Fruit fly (Drosophila melanogaster) whole organism, embryonic: ENCODE results near the gene Cyp12a5.

ENCODE experiments used
- Atf-2 ChIP-seq: fragments of 200-800 bp; sonication (Bioruptor generic); optimal IDR thresholded peaks from 2 replicates; lab custom pipeline; 2016; ENCODE audit warnings: missing biosample characterization, missing genetic modification characterization
- Bgb ChIP-seq: fragments of 200-800 bp; sonication (Bioruptor generic); IDR thresholded peaks from 2 replicates; pipeline ENCODE4 v1.3.6; 2022; ENCODE audit warnings: missing biosample characterization, missing genetic modification characterization; ENCODE audit not compliant: partially characterized antibody
- Blimp-1 ChIP-seq: fragments of 200-800 bp; sonication (Bioruptor generic); optimal IDR thresholded peaks from 3 replicates; lab custom pipeline; 2018; ENCODE audit warnings: missing biosample characterization, missing genetic modification characterization, mild to moderate bottlenecking, moderate library complexity, missing genetic modification reagents
- CG10267 ChIP-seq: fragments of 200-800 bp; sonication (Bioruptor generic); optimal IDR thresholded peaks from 2 replicates; lab custom pipeline; 2018; ENCODE audit warnings: missing biosample characterization, mild to moderate bottlenecking, missing genetic modification characterization, moderate library complexity
- CG10366 ChIP-seq: fragments of 200-800 bp; sonication (Bioruptor generic); IDR thresholded peaks from 2 replicates; pipeline ENCODE4 v1.3.6; 2022; ENCODE audit warnings: missing biosample characterization, missing genetic modification characterization
- CG13894 ChIP-seq: fragments of 200-800 bp; sonication (Bioruptor generic); optimal IDR thresholded peaks from 3 replicates; lab custom pipeline; 2018; ENCODE audit warnings: missing biosample characterization, mild to moderate bottlenecking, missing genetic modification characterization, moderate library complexity
- CG16863 ChIP-seq: fragments of 200-800 bp; sonication (Bioruptor generic); optimal IDR thresholded peaks from 3 replicates; lab custom pipeline; 2016; ENCODE audit warnings: missing biosample characterization, missing genetic modification characterization
- CG17186 ChIP-seq: fragments of 200-800 bp; sonication (Bioruptor generic); optimal IDR thresholded peaks from 3 replicates; lab custom pipeline; 2017; ENCODE audit warnings: missing biosample characterization, missing genetic modification reagents, missing genetic modification characterization
- CG17568 ChIP-seq: fragments of 200-800 bp; sonication (Bioruptor generic); optimal IDR thresholded peaks from 2 replicates; lab custom pipeline; 2018; ENCODE audit warnings: missing biosample characterization, mild to moderate bottlenecking, missing genetic modification characterization, moderate library complexity
- CG34224 ChIP-seq: fragments of 200-800 bp; sonication (Bioruptor generic); IDR thresholded peaks from 3 replicates; pipeline ENCODE4 v1.3.6; 2022; ENCODE audit warnings: missing biosample characterization, missing genetic modification characterization; ENCODE audit not compliant: partially characterized antibody
- CG42726 ChIP-seq: fragments of 200-800 bp; sonication (Bioruptor generic); IDR thresholded peaks from 2 replicates; pipeline ENCODE4 v1.3.6; 2022; ENCODE audit warnings: missing biosample characterization, missing genetic modification characterization; ENCODE audit not compliant: partially characterized antibody
- CG43689 ChIP-seq: fragments of 200-800 bp; sonication (Bioruptor generic); IDR thresholded peaks from 2 replicates; pipeline ENCODE4 v1.3.6; 2022; ENCODE audit warnings: missing biosample characterization, missing genetic modification characterization
- CG6175 ChIP-seq: fragments of 200-800 bp; sonication (Bioruptor generic); IDR thresholded peaks from 3 replicates; pipeline ENCODE4 v1.3.6; 2022; ENCODE audit warnings: missing biosample characterization, missing genetic modification characterization
- CG6854 ChIP-seq: fragments of 200-800 bp; sonication (Bioruptor generic); optimal IDR thresholded peaks from 3 replicates; lab custom pipeline; 2017; ENCODE audit warnings: missing biosample characterization, mild to moderate bottlenecking, missing genetic modification characterization
- CG9817 ChIP-seq: fragments of 200-800 bp; sonication (Bioruptor generic); optimal IDR thresholded peaks from 2 replicates; lab custom pipeline; 2018; ENCODE audit warnings: missing biosample characterization, mild to moderate bottlenecking, missing genetic modification characterization, moderate library complexity
- Dek ChIP-seq: fragments of 200-800 bp; sonication (Bioruptor generic); optimal IDR thresholded peaks from 3 replicates; lab custom pipeline; 2019; ENCODE audit warnings: missing biosample characterization, mild to moderate bottlenecking, missing genetic modification characterization, moderate library complexity
- Doc2 ChIP-seq: fragments of 200-800 bp; sonication (Bioruptor generic); IDR thresholded peaks from 2 replicates; pipeline ENCODE4 v1.3.6; 2022; ENCODE audit warnings: missing biosample characterization, missing genetic modification characterization
- E2f1 ChIP-seq: fragments of 200-800 bp; sonication (Bioruptor generic); IDR thresholded peaks from 2 replicates; pipeline ENCODE4 v1.3.6; 2022; ENCODE audit warnings: missing biosample characterization, missing genetic modification characterization
- Eip74EF ChIP-seq, 2 experiments: fragments of 200-800 bp in 1 of 2; fragments of >200 bp in 1 of 2; sonication (Bioruptor generic) in 1 of 2; optimal IDR thresholded peaks; 2 replicates each; lab custom pipeline; 2017 to 2019; ENCODE audit warnings: missing biosample characterization in 2 of 2, missing genetic modification characterization in 2 of 2, mild to moderate bottlenecking in 1 of 2, moderate library complexity in 1 of 2
- Gsc ChIP-seq: fragments of 200-800 bp; sonication (Bioruptor generic); IDR thresholded peaks from 2 replicates; pipeline ENCODE4 v1.3.6; 2022; ENCODE audit warnings: missing biosample characterization, missing genetic modification characterization
- Hsf ChIP-seq: fragments of 200-800 bp; sonication (Bioruptor generic); optimal IDR thresholded peaks from 3 replicates; lab custom pipeline; 2016; ENCODE audit warnings: missing biosample characterization, missing genetic modification characterization
- Poxn ChIP-seq: fragments of 200-800 bp; sonication (Bioruptor generic); IDR thresholded peaks from 2 replicates; pipeline ENCODE4 v1.3.6; 2022; ENCODE audit warnings: missing biosample characterization, missing genetic modification characterization
- Side ChIP-seq: fragments of 200-800 bp; sonication (Bioruptor generic); optimal IDR thresholded peaks from 2 replicates; lab custom pipeline; 2016; ENCODE audit warnings: missing biosample characterization, missing genetic modification characterization
- Ssrp ChIP-seq: fragments of 200-800 bp; sonication (Bioruptor generic); optimal IDR thresholded peaks from 2 replicates; lab custom pipeline; 2018; ENCODE audit warnings: missing biosample characterization, mild to moderate bottlenecking, missing genetic modification characterization, moderate library complexity
- ac ChIP-seq: fragments of 200-800 bp; sonication (Bioruptor generic); optimal IDR thresholded peaks from 3 replicates; lab custom pipeline; 2017; ENCODE audit warnings: missing biosample characterization, mild to moderate bottlenecking, missing genetic modification characterization
- bcd ChIP-seq: fragments of 200-800 bp; sonication (Bioruptor generic); optimal IDR thresholded peaks from 2 replicates; lab custom pipeline; 2017; ENCODE audit warnings: missing biosample characterization, mild to moderate bottlenecking, missing genetic modification characterization
- bowl ChIP-seq: fragments of 200-800 bp; sonication (Bioruptor generic); IDR thresholded peaks from 2 replicates; pipeline ENCODE4 v1.3.6; 2022; ENCODE audit warnings: missing biosample characterization, missing genetic modification characterization
- bsh ChIP-seq, 2 experiments: fragments of 200-800 bp; sonication (Bioruptor generic); optimal IDR thresholded peaks; 2 replicates each; lab custom pipeline; 2017 to 2018; ENCODE audit warnings: mild to moderate bottlenecking in 2 of 2, missing biosample characterization in 2 of 2, missing genetic modification characterization in 2 of 2, moderate library complexity in 1 of 2
- cato ChIP-seq: fragments of 200-800 bp; sonication (Bioruptor generic); optimal IDR thresholded peaks from 2 replicates; lab custom pipeline; 2016; ENCODE audit warnings: missing biosample characterization, missing genetic modification characterization, borderline replicate concordance
- chm ChIP-seq: fragments of 200-800 bp; sonication (Bioruptor generic); IDR thresholded peaks from 2 replicates; pipeline ENCODE4 v1.3.6; 2022; ENCODE audit warnings: missing biosample characterization, missing genetic modification characterization
- ci ChIP-seq: fragments of 200-800 bp; sonication (Bioruptor generic); IDR thresholded peaks from 3 replicates; pipeline ENCODE4 v1.3.6; 2022; ENCODE audit warnings: missing biosample characterization, missing genetic modification characterization
- dmrt11E ChIP-seq: fragments of 200-800 bp; sonication (Bioruptor generic); optimal IDR thresholded peaks from 3 replicates; lab custom pipeline; 2018; ENCODE audit warnings: missing biosample characterization, mild to moderate bottlenecking, missing genetic modification characterization, moderate library complexity
- dysf ChIP-seq: fragments of 200-800 bp; sonication (Bioruptor generic); IDR thresholded peaks from 3 replicates; pipeline ENCODE4 v1.3.6; 2022; ENCODE audit warnings: missing biosample characterization, missing genetic modification characterization
- fd3F ChIP-seq: fragments of 200-800 bp; sonication (Bioruptor generic); optimal IDR thresholded peaks from 2 replicates; lab custom pipeline; 2018; ENCODE audit warnings: missing biosample characterization, mild to moderate bottlenecking, missing genetic modification characterization, moderate library complexity
- gcm ChIP-seq: fragments of 200-800 bp; sonication (Bioruptor generic); optimal IDR thresholded peaks from 2 replicates; lab custom pipeline; 2019; ENCODE audit warnings: missing biosample characterization, mild to moderate bottlenecking, missing genetic modification characterization, moderate library complexity
- gfzf ChIP-seq: fragments of 200-800 bp; sonication (Bioruptor generic); optimal IDR thresholded peaks from 2 replicates; lab custom pipeline; 2016; ENCODE audit warnings: missing biosample characterization, mild to moderate bottlenecking, missing genetic modification characterization, moderate library complexity
- her ChIP-seq: fragments of 200-800 bp; sonication (Bioruptor generic); optimal IDR thresholded peaks from 2 replicates; lab custom pipeline; 2016; ENCODE audit warnings: missing biosample characterization, missing genetic modification characterization
- maf-S ChIP-seq: fragments of 200-800 bp; sonication (Bioruptor generic); optimal IDR thresholded peaks from 2 replicates; lab custom pipeline; 2016; ENCODE audit warnings: missing biosample characterization, missing genetic modification characterization
- org-1 ChIP-seq: fragments of 200-800 bp; sonication (Bioruptor generic); optimal IDR thresholded peaks from 2 replicates; lab custom pipeline; 2017; ENCODE audit warnings: missing biosample characterization, missing genetic modification characterization
- pb ChIP-seq: fragments of 200-800 bp; sonication (Bioruptor generic); optimal IDR thresholded peaks from 3 replicates; lab custom pipeline; 2016; ENCODE audit warnings: missing biosample characterization, missing genetic modification characterization
- pfk ChIP-seq: fragments of 200-800 bp; sonication (Bioruptor generic); optimal IDR thresholded peaks from 2 replicates; lab custom pipeline; 2018; ENCODE audit warnings: missing biosample characterization, mild to moderate bottlenecking, missing genetic modification characterization, moderate library complexity
- pho ChIP-seq: fragments of 200-800 bp; sonication (Bioruptor generic); optimal IDR thresholded peaks from 2 replicates; lab custom pipeline; 2016; ENCODE audit warnings: missing biosample characterization, missing genetic modification characterization
- pzg ChIP-seq: fragments of 200-800 bp; sonication (Bioruptor generic); optimal IDR thresholded peaks from 3 replicates; lab custom pipeline; 2018; ENCODE audit warnings: missing biosample characterization, mild to moderate bottlenecking, missing genetic modification characterization, moderate library complexity
- ro ChIP-seq: fragments of 200-800 bp; sonication (Bioruptor generic); IDR thresholded peaks from 2 replicates; pipeline ENCODE4 v1.3.6; 2022; ENCODE audit warnings: missing biosample characterization, missing genetic modification characterization
- sd ChIP-seq: fragments of 200-800 bp; sonication (Bioruptor generic); optimal IDR thresholded peaks from 3 replicates; lab custom pipeline; 2018; ENCODE audit warnings: missing biosample characterization, mild to moderate bottlenecking, missing genetic modification characterization, moderate library complexity
- seq ChIP-seq: fragments of 200-800 bp; sonication (Bioruptor generic); IDR thresholded peaks from 2 replicates; pipeline ENCODE4 v1.3.6; 2022; ENCODE audit warnings: missing biosample characterization, missing genetic modification characterization
- tgo ChIP-seq: fragments of 200-800 bp; sonication (Bioruptor generic); IDR thresholded peaks from 3 replicates; pipeline ENCODE4 v1.3.6; 2022; ENCODE audit warnings: missing biosample characterization, missing genetic modification characterization
- wor ChIP-seq: fragments of 200-800 bp; sonication (Bioruptor generic); IDR thresholded peaks from 2 replicates; pipeline ENCODE4 v1.3.6; 2022; ENCODE audit warnings: missing biosample characterization, missing genetic modification characterization
- zen ChIP-seq: fragments of 200-800 bp; sonication (Bioruptor generic); optimal IDR thresholded peaks from 3 replicates; lab custom pipeline; 2018; ENCODE audit warnings: missing biosample characterization, mild to moderate bottlenecking, missing genetic modification characterization, moderate library complexity
- zf30C ChIP-seq: fragments of 200-800 bp; sonication (Bioruptor generic); optimal IDR thresholded peaks from 3 replicates; lab custom pipeline; 2018; ENCODE audit warnings: missing biosample characterization, mild to moderate bottlenecking, missing genetic modification characterization
- zfh2 ChIP-seq: fragments of 200-800 bp; sonication (Bioruptor generic); optimal IDR thresholded peaks from 2 replicates; lab custom pipeline; 2016; ENCODE audit warnings: missing biosample characterization, missing genetic modification characterization

Gene Cyp12a5

DNA sequence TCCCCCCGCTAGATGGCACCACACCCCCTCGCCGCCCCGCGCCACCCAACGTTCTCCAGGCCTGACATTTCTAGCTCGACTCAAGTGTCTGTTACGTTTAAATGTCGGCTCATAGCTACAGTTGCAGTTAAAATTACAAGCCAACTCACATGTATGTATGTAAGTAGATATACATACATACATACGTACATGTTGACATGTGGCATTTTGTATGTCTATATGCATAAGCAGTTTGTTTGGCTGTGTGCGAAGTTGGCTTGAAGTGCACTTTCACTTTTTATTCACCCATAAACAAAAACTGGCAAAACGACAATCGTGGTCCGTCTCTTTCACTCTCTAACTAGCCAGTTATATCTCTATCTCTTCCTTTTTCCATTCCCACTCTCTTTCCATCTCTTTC is 50.4 kb downstream of the Cyp12a5 start (continued):
- TF ChIP-seq CG17186 (GFP tag; lab: Kevin White, UChicago): no peak
- TF ChIP-seq bowl (GFP tag; lab: Robert Waterston, UW): peak; percentile 44; the same call in 1 of the 2 replicates
- TF ChIP-seq chm (GFP tag; lab: Robert Waterston, UW): no peak; the same call in 1 of the 2 replicates
- no peak for TF ChIP-seq Bgb (GFP tag; lab: Robert Waterston, UW)
- TF ChIP-seq tgo (GFP tag; lab: Robert Waterston, UW): no peak
- TF ChIP-seq gcm (GFP tag; lab: Kevin White, UChicago): no peak
- no peak for TF ChIP-seq Eip74EF (GFP tag; optimal IDR thresholded peaks at IDR 0.05; lab: Kevin White, UChicago)
- TF ChIP-seq Side (GFP tag; lab: Kevin White, UChicago): no peak
- no peak for TF ChIP-seq ro (GFP tag; lab: Robert Waterston, UW)
- no peak for TF ChIP-seq Doc2
- TF ChIP-seq zen: no peak
- peak; percentile 4 to 37 for TF ChIP-seq bsh (GFP tag; optimal IDR thresholded peaks at IDR 0.05; lab: Kevin White, UChicago)
- no peak for TF ChIP-seq pzg
- TF ChIP-seq her (GFP tag; lab: Kevin White, UChicago): no peak
- TF ChIP-seq Gsc (GFP tag; lab: Robert Waterston, UW): no peak
- TF ChIP-seq cato (GFP tag; lab: Kevin White, UChicago): no peak
- TF ChIP-seq CG10267 (tag; lab: Kevin White, UChicago): no peak
- TF ChIP-seq fd3F (GFP tag; lab: Kevin White, UChicago): no peak
- TF ChIP-seq wor (GFP tag; lab: Robert Waterston, UW): no peak
- TF ChIP-seq Atf-2 (GFP tag; lab: Kevin White, UChicago): no peak
- TF ChIP-seq Hsf (GFP tag; lab: Kevin White, UChicago): no peak
- no peak for TF ChIP-seq pb (GFP tag; lab: Kevin White, UChicago)
- TF ChIP-seq Poxn (GFP tag; lab: Robert Waterston, UW): no peak
- TF ChIP-seq CG6854: no peak
- peak; percentile 25 for TF ChIP-seq org-1
- no peak for TF ChIP-seq Dek
- TF ChIP-seq zf30C: no peak
- TF ChIP-seq Ssrp (tag; lab: Kevin White, UChicago): no peak
- no peak for TF ChIP-seq E2f1 (GFP tag; lab: Robert Waterston, UW)
- TF ChIP-seq pfk: no peak
- TF ChIP-seq seq (GFP tag; lab: Robert Waterston, UW): no peak
- no peak for TF ChIP-seq CG43689 (GFP tag; lab: Robert Waterston, UW)
- no peak for TF ChIP-seq zfh2
- peak; percentile 8 for TF ChIP-seq CG16863
- TF ChIP-seq dmrt11E (tag; lab: Kevin White, UChicago): no peak
- no peak for TF ChIP-seq CG9817 (tag; lab: Kevin White, UChicago)
- no peak for TF ChIP-seq CG34224 (GFP tag; lab: Robert Waterston, UW)
- TF ChIP-seq ci: peak; percentile 81
- TF ChIP-seq CG13894: no peak
- TF ChIP-seq pho: no peak
- TF ChIP-seq gfzf (GFP tag; lab: Kevin White, UChicago): no peak
- no peak for TF ChIP-seq sd
- no peak for TF ChIP-seq bcd (GFP tag; lab: Kevin White, UChicago)
- peak; percentile 92 for TF ChIP-seq Blimp-1
- no peak for TF ChIP-seq CG42726 (GFP tag; lab: Robert Waterston, UW)
- no peak for TF ChIP-seq ac
- TF ChIP-seq CG6175: no peak
- TF ChIP-seq dysf (GFP tag; lab: Robert Waterston, UW): no peak
- TF ChIP-seq CG10366: no peak
- peak; percentile 3 for TF ChIP-seq CG17568
- no peak for TF ChIP-seq maf-S (GFP tag; lab: Kevin White, UChicago)
